Worm (Caenorhabditis elegans) whole organism, L2 larva: ENCODE data around the gene ccpp-6.

ENCODE experiments used
- C34F6.9 ChIP-seq: fragments of 150-350 bp; optimal IDR thresholded peaks from 2 replicates; lab custom pipeline; 2014; ENCODE audit warnings: missing biosample characterization, missing genetic modification characterization
- F13H6.1 ChIP-seq: sonication (generic microtip); optimal IDR thresholded peaks from 2 replicates; lab custom pipeline; 2016; ENCODE audit warnings: missing genetic modification characterization, missing compliant biosample characterization
- R02D3.7 ChIP-seq: fragments of 150-350 bp; optimal IDR thresholded peaks from 2 replicates; lab custom pipeline; 2014; ENCODE audit warnings: missing biosample characterization, missing genetic modification characterization
- Y55F3AM.14 ChIP-seq: fragments of 200-800 bp; sonication (Bioruptor generic); optimal IDR thresholded peaks from 2 replicates; lab custom pipeline; 2018; ENCODE audit warnings: mild to moderate bottlenecking, missing genetic modification characterization, missing compliant biosample characterization
- ZK546.5 ChIP-seq: sonication (generic microtip); optimal IDR thresholded peaks from 2 replicates; lab custom pipeline; 2017; ENCODE audit warnings: missing biosample characterization, missing genetic modification characterization
- alr-1 ChIP-seq: fragments of 150-350 bp; optimal IDR thresholded peaks from 2 replicates; lab custom pipeline; 2014; ENCODE audit warnings: missing biosample characterization, missing genetic modification characterization
- aly-2 ChIP-seq: fragments of 150-350 bp; optimal IDR thresholded peaks from 2 replicates; lab custom pipeline; 2014; ENCODE audit warnings: missing biosample characterization, missing genetic modification characterization
- ama-1 ChIP-seq: fragments of 150-350 bp; optimal IDR thresholded peaks from 2 replicates; lab custom pipeline; 2018; ENCODE audit warnings: inconsistent platforms
- blmp-1 ChIP-seq: sonication (generic microtip); optimal IDR thresholded peaks from 2 replicates; lab custom pipeline; 2017; ENCODE audit warnings: missing genetic modification characterization, mild to moderate bottlenecking, missing compliant biosample characterization, antibody characterized with exemption, moderate library complexity; ENCODE audit not compliant: insufficient read depth
- ceh-16 ChIP-seq: fragments of 150-350 bp; optimal IDR thresholded peaks from 2 replicates; lab custom pipeline; 2014; ENCODE audit warnings: missing biosample characterization, missing genetic modification characterization
- ceh-82 ChIP-seq: fragments of 150-350 bp; optimal IDR thresholded peaks from 2 replicates; lab custom pipeline; 2014; ENCODE audit warnings: missing biosample characterization, missing genetic modification characterization
- crh-2 ChIP-seq: sonication (generic microtip); optimal IDR thresholded peaks from 2 replicates; lab custom pipeline; 2017; ENCODE audit warnings: missing biosample characterization, missing genetic modification characterization
- dmd-4 ChIP-seq: sonication (generic microtip); optimal IDR thresholded peaks from 2 replicates; lab custom pipeline; 2017; ENCODE audit warnings: missing biosample characterization, missing genetic modification characterization
- elt-3 ChIP-seq: sonication (generic microtip); optimal IDR thresholded peaks from 2 replicates; lab custom pipeline; 2017; ENCODE audit warnings: missing biosample characterization, missing genetic modification characterization
- fos-1 ChIP-seq: fragments of 150-350 bp; optimal IDR thresholded peaks from 2 replicates; lab custom pipeline; 2014; ENCODE audit warnings: missing biosample characterization, missing genetic modification characterization
- gmeb-1 ChIP-seq: fragments of 150-350 bp; optimal IDR thresholded peaks from 2 replicates; lab custom pipeline; 2014; ENCODE audit warnings: missing biosample characterization, missing genetic modification characterization
- lin-11 ChIP-seq: fragments of 150-350 bp; sonication (generic microtip); optimal IDR thresholded peaks from 2 replicates; lab custom pipeline; 2014; ENCODE audit warnings: missing biosample characterization, missing genetic modification characterization, inconsistent platforms, mixed read lengths
- lin-13 ChIP-seq: fragments of 150-350 bp; optimal IDR thresholded peaks from 2 replicates; lab custom pipeline; 2014; ENCODE audit warnings: missing biosample characterization, missing genetic modification reagents, missing genetic modification characterization
- lsy-2 ChIP-seq, 2 experiments: fragments of 150-350 bp in 1 of 2; sonication (generic microtip) in 1 of 2; optimal IDR thresholded peaks; 2 replicates each; lab custom pipeline; 2014 to 2017; ENCODE audit warnings: missing biosample characterization in 2 of 2, missing genetic modification characterization in 2 of 2
- mbf-1 ChIP-seq: sonication (generic microtip); optimal IDR thresholded peaks from 2 replicates; lab custom pipeline; 2017; ENCODE audit warnings: missing biosample characterization, missing genetic modification characterization
- mdl-1 ChIP-seq, 2 experiments: fragments of 150-350 bp in 1 of 2; sonication (generic microtip) in 1 of 2; optimal IDR thresholded peaks; 2 replicates each; lab custom pipeline; 2017; ENCODE audit warnings: missing biosample characterization in 2 of 2, missing genetic modification characterization in 2 of 2
- nhr-10 ChIP-seq: sonication (generic microtip); optimal IDR thresholded peaks from 2 replicates; lab custom pipeline; 2017; ENCODE audit warnings: missing biosample characterization, missing genetic modification characterization
- nhr-11 ChIP-seq: fragments of 150-350 bp; optimal IDR thresholded peaks from 2 replicates; lab custom pipeline; 2014; ENCODE audit warnings: missing biosample characterization, missing genetic modification characterization
- nhr-12 ChIP-seq: fragments of 150-350 bp; optimal IDR thresholded peaks from 2 replicates; lab custom pipeline; 2014; ENCODE audit warnings: missing biosample characterization, missing genetic modification characterization
- nhr-129 ChIP-seq: fragments of 150-350 bp; optimal IDR thresholded peaks from 2 replicates; lab custom pipeline; 2014; ENCODE audit warnings: missing biosample characterization, missing genetic modification characterization
- nhr-21 ChIP-seq: fragments of 150-350 bp; optimal IDR thresholded peaks from 2 replicates; lab custom pipeline; 2014; ENCODE audit warnings: missing biosample characterization, missing genetic modification characterization
- nhr-23 ChIP-seq: fragments of 150-350 bp; optimal IDR thresholded peaks from 2 replicates; lab custom pipeline; 2014; ENCODE audit warnings: missing biosample characterization, missing genetic modification reagents, missing genetic modification characterization
- nhr-237 ChIP-seq: fragments of 150-350 bp; optimal IDR thresholded peaks from 2 replicates; lab custom pipeline; 2014; ENCODE audit warnings: missing biosample characterization, missing genetic modification characterization
- nhr-25 ChIP-seq: fragments of 150-350 bp; sonication (generic microtip); optimal IDR thresholded peaks from 3 replicates; lab custom pipeline; 2014; ENCODE audit warnings: missing biosample characterization, missing genetic modification characterization
- nhr-77 ChIP-seq: fragments of 150-350 bp; optimal IDR thresholded peaks from 2 replicates; lab custom pipeline; 2014; ENCODE audit warnings: missing biosample characterization, missing genetic modification characterization
- peb-1 ChIP-seq: fragments of 150-350 bp; optimal IDR thresholded peaks from 2 replicates; lab custom pipeline; 2014; ENCODE audit warnings: missing biosample characterization, missing genetic modification characterization
- sem-4 ChIP-seq: fragments of 150-350 bp; optimal IDR thresholded peaks from 2 replicates; lab custom pipeline; 2014; ENCODE audit warnings: missing biosample characterization, missing genetic modification reagents, missing genetic modification characterization
- skn-1 ChIP-seq: sonication (generic microtip); optimal IDR thresholded peaks from 2 replicates; lab custom pipeline; 2017; ENCODE audit warnings: missing biosample characterization, missing genetic modification characterization
- sma-3 ChIP-seq: sonication (generic microtip); optimal IDR thresholded peaks from 2 replicates; lab custom pipeline; 2016; ENCODE audit warnings: missing genetic modification reagents, missing genetic modification characterization, missing compliant biosample characterization
- sma-9 ChIP-seq, 2 experiments: fragments of 150-350 bp in 1 of 2; sonication (generic microtip) in 1 of 2; optimal IDR thresholded peaks; 2 replicates each; lab custom pipeline; 2014 to 2016; ENCODE audit warnings: missing genetic modification characterization in 2 of 2, mild to moderate bottlenecking in 1 of 2, missing biosample characterization in 1 of 2, missing compliant biosample characterization in 1 of 2, missing genetic modification reagents in 1 of 2, moderate library complexity in 1 of 2
- snpc-4 ChIP-seq: fragments of 150-350 bp; optimal IDR thresholded peaks from 2 replicates; lab custom pipeline; 2014; ENCODE audit warnings: missing biosample characterization, missing genetic modification characterization
- unc-39 ChIP-seq: fragments of 150-350 bp; optimal IDR thresholded peaks from 2 replicates; lab custom pipeline; 2014; ENCODE audit warnings: missing biosample characterization, missing genetic modification characterization
- unc-55 ChIP-seq: fragments of 150-350 bp; sonication (generic microtip); optimal IDR thresholded peaks from 3 replicates; lab custom pipeline; 2014; ENCODE audit warnings: missing biosample characterization, missing genetic modification reagents, missing genetic modification characterization
- unc-62 ChIP-seq: fragments of 150-350 bp; optimal IDR thresholded peaks from 2 replicates; lab custom pipeline; 2014; ENCODE audit warnings: missing biosample characterization, missing genetic modification reagents, missing genetic modification characterization
- zag-1 ChIP-seq: fragments of 150-350 bp; optimal IDR thresholded peaks from 2 replicates; lab custom pipeline; 2014; ENCODE audit warnings: missing biosample characterization, missing genetic modification characterization
- ztf-11 ChIP-seq: sonication (generic microtip); optimal IDR thresholded peaks from 2 replicates; lab custom pipeline; 2017; ENCODE audit warnings: missing biosample characterization, missing genetic modification characterization
- ztf-4 ChIP-seq: fragments of 150-350 bp; optimal IDR thresholded peaks from 2 replicates; lab custom pipeline; 2014; ENCODE audit warnings: missing biosample characterization, missing genetic modification characterization

Gene ccpp-6

ce11 chrII:5358137-5358745 is 28.9 kb downstream of the ccpp-6 start, which contains the start of the genes F09E5.11 and bmy-1 (continued):
- peak; percentile 64 for TF ChIP-seq nhr-21 (tag; lab: Kevin White, UChicago)

- TF ChIP-seq peb-1 (tag; lab: Kevin White, UChicago) (no peak), ZK546.5 (no peak), Y55F3AM.14 (GFP tag; lab: Kevin White, UChicago) (no peak), C34F6.9 (no peak), ama-1 (lab: Kevin White, UChicago) (no peak), lin-13 (GFP tag; lab: Kevin White, UChicago) (no peak), ceh-82 (tag; lab: Kevin White, UChicago) (no peak), unc-62 (GFP tag; lab: Kevin White, UChicago) (no peak), nhr-77 (no peak), ztf-4 (tag; lab: Kevin White, UChicago) (no peak)
These were observed 31.7 kb downstream of the ccpp-6 start, which contains the start of gene srg-69 for ce11 chrII:5355384-5355783. srg-69 (plus strand) TSS chrII:5355684.

DNA sequence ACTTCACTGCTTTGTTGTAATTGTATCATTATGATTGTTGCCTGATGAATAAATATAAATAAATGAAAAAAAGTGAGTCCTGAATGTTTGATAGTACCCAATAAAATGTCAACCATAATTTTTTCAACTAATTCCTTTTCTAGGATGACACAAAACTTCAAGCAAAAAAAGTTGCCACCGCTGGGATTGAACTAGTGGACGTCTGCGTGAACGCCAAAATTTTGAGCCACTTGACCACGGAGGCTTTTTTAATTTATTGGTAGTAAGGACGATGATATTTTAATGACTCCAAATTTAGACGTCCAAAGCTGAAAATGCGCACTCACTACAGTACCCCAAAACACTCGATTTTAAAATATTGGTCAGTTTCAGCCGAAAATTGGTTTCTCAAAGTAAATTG is 33.5 kb downstream of the ccpp-6 start:
- no peak for TF ChIP-seq zag-1 (tag; lab: Kevin White, UChicago)
- no peak for TF ChIP-seq nhr-12
- no peak for TF ChIP-seq unc-55 (GFP tag; lab: Kevin White, UChicago)
- TF ChIP-seq sma-9 (GFP tag; optimal IDR thresholded peaks at IDR 0.05; lab: Kevin White, UChicago): peak; percentile 17
- TF ChIP-seq sma-9 (tag; optimal IDR thresholded peaks at IDR 0.05; lab: Kevin White, UChicago): no peak
- TF ChIP-seq ceh-82 (tag; lab: Kevin White, UChicago): no peak
- no peak for TF ChIP-seq gmeb-1 (tag; lab: Kevin White, UChicago)
- TF ChIP-seq lsy-2 (tag; optimal IDR thresholded peaks at IDR 0.05; lab: Kevin White, UChicago): peak in 1 of 2 experiments; percentile 22
- no peak for TF ChIP-seq ztf-11
- no peak for TF ChIP-seq mdl-1 (tag; optimal IDR thresholded peaks at IDR 0.05; lab: Kevin White, UChicago)
- no peak for TF ChIP-seq elt-3 (tag; lab: Kevin White, UChicago)
- TF ChIP-seq nhr-10 (tag; lab: Kevin White, UChicago): no peak
- no peak for TF ChIP-seq skn-1 (tag; lab: Kevin White, UChicago)
- no peak for TF ChIP-seq blmp-1 (tag; lab: Kevin White, UChicago)
- TF ChIP-seq nhr-11: no peak
- no peak for TF ChIP-seq snpc-4 (tag; lab: Kevin White, UChicago)
- TF ChIP-seq unc-62 (GFP tag; lab: Kevin White, UChicago): no peak
- no peak for TF ChIP-seq fos-1 (tag; lab: Kevin White, UChicago)
- TF ChIP-seq ztf-4 (tag; lab: Kevin White, UChicago): no peak
- TF ChIP-seq unc-39 (tag; lab: Kevin White, UChicago): no peak
- TF ChIP-seq nhr-129 (tag; lab: Kevin White, UChicago): no peak
- no peak for TF ChIP-seq lin-13 (GFP tag; lab: Kevin White, UChicago)
- no peak for TF ChIP-seq ama-1 (lab: Kevin White, UChicago)
- TF ChIP-seq lin-11 (tag; lab: Kevin White, UChicago): no peak
- no peak for TF ChIP-seq nhr-23 (tag; lab: Kevin White, UChicago)
- no peak for TF ChIP-seq ceh-16
- peak; percentile 25 for TF ChIP-seq Y55F3AM.14 (GFP tag; lab: Kevin White, UChicago)
- TF ChIP-seq mbf-1 (tag; lab: Kevin White, UChicago): no peak
- TF ChIP-seq nhr-237 (tag; lab: Kevin White, UChicago): no peak
- no peak for TF ChIP-seq crh-2 (tag; lab: Kevin White, UChicago)
- no peak for TF ChIP-seq sem-4 (tag; lab: Kevin White, UChicago)
- peak; percentile 22 for TF ChIP-seq sma-3
- no peak for TF ChIP-seq dmd-4
- TF ChIP-seq alr-1: no peak
- no peak for TF ChIP-seq C34F6.9

DNA sequence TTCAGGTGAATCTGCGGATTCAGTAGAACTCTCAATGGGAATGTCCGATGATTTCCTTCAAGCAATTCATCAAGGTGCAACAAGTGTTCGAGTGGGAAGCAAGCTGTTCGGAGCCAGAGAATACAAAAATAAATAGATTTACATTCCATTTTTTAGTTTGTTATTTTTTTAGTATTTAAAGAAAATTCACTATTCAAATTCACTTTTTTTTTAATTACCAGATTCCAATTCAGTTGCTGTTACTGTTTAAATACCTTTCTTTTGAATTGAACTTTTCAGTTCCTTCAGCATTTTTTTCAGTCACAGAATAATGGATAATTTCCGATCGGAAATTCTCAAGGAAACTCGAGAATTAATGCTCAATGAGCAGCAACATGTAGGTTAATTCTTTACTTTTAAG is 35.3 kb downstream of the ccpp-6 start, which contains the start of gene F09E5.7:
Gene F09E5.7, plus strand, starts transcription at position 301 of the 400 bp plus-strand sequence.
- TF ChIP-seq R02D3.7 (tag; lab: Kevin White, UChicago) (no peak), nhr-12 (no peak), F13H6.1 (no peak), nhr-25 (no peak), unc-39 (tag; lab: Kevin White, UChicago) (no peak), ZK546.5 (no peak), nhr-77 (no peak), sem-4 (tag; lab: Kevin White, UChicago) (no peak), ceh-16 (no peak), C34F6.9 (no peak), sma-9 (GFP tag; optimal IDR thresholded peaks at IDR 0.05; lab: Kevin White, UChicago) (no peak), sma-9 (tag; optimal IDR thresholded peaks at IDR 0.05; lab: Kevin White, UChicago) (no peak), aly-2 (tag; lab: Kevin White, UChicago) (no peak)
